Worm (Caenorhabditis elegans) whole organism, late embryonic: Measurements from ENCODE around the gene C42D4.13.

ENCODE experiments used
- C38D4.7 ChIP-seq: fragments of 200-800 bp; sonication (Bioruptor generic); optimal IDR thresholded peaks from 2 replicates; lab custom pipeline; 2018; ENCODE audit warnings: mild to moderate bottlenecking, missing genetic modification characterization, moderate library complexity, missing compliant biosample characterization
- ceh-14 ChIP-seq: sonication (generic microtip); optimal IDR thresholded peaks from 2 replicates; lab custom pipeline; 2016; ENCODE audit warnings: missing genotype, missing genetic modification characterization, missing compliant biosample characterization
- ceh-24 ChIP-seq: sonication (generic microtip); optimal IDR thresholded peaks from 2 replicates; lab custom pipeline; 2016; ENCODE audit warnings: mild to moderate bottlenecking, missing genetic modification characterization, missing compliant biosample characterization
- ceh-30 ChIP-seq: fragments of 150-350 bp; optimal IDR thresholded peaks from 2 replicates; lab custom pipeline; 2014; ENCODE audit warnings: missing biosample characterization, missing genetic modification characterization
- ceh-34 ChIP-seq: sonication (generic microtip); optimal IDR thresholded peaks from 2 replicates; lab custom pipeline; 2016; ENCODE audit warnings: mild to moderate bottlenecking, missing genetic modification characterization, missing compliant biosample characterization
- ceh-48 ChIP-seq: sonication (generic microtip); optimal IDR thresholded peaks from 2 replicates; lab custom pipeline; 2016; ENCODE audit warnings: missing genetic modification characterization, inconsistent platforms, missing compliant biosample characterization
- ceh-6 ChIP-seq: fragments of 200-800 bp; sonication (Bioruptor generic); optimal IDR thresholded peaks from 2 replicates; lab custom pipeline; 2018; ENCODE audit warnings: mild to moderate bottlenecking, missing genetic modification characterization, missing compliant biosample characterization
- ceh-9 ChIP-seq: sonication (generic microtip); optimal IDR thresholded peaks from 2 replicates; lab custom pipeline; 2016; ENCODE audit warnings: mild to moderate bottlenecking, missing genetic modification characterization, inconsistent platforms, missing compliant biosample characterization
- che-1 ChIP-seq: sonication (generic microtip); optimal IDR thresholded peaks from 2 replicates; lab custom pipeline; 2016; ENCODE audit warnings: mild to moderate bottlenecking, missing genetic modification characterization, missing compliant biosample characterization
- dmd-4 ChIP-seq: sonication (generic microtip); optimal IDR thresholded peaks from 2 replicates; lab custom pipeline; 2016; ENCODE audit warnings: borderline replicate concordance, missing genetic modification characterization, missing compliant biosample characterization
- dve-1 ChIP-seq: sonication (generic microtip); optimal IDR thresholded peaks from 2 replicates; lab custom pipeline; 2017; ENCODE audit warnings: antibody characterized with exemption, mild to moderate bottlenecking, missing genetic modification characterization, missing compliant biosample characterization
- elt-4 ChIP-seq: sonication (generic microtip); optimal IDR thresholded peaks from 2 replicates; lab custom pipeline; 2016; ENCODE audit warnings: missing genetic modification characterization, missing compliant biosample characterization
- ets-4 ChIP-seq: sonication (generic microtip); optimal IDR thresholded peaks from 2 replicates; lab custom pipeline; 2016; ENCODE audit warnings: missing genetic modification characterization, missing compliant biosample characterization
- fax-1 ChIP-seq: sonication (generic microtip); optimal IDR thresholded peaks from 2 replicates; lab custom pipeline; 2016; ENCODE audit warnings: missing genotype, missing genetic modification characterization, missing compliant biosample characterization
- fkh-6 ChIP-seq: sonication (generic microtip); optimal IDR thresholded peaks from 2 replicates; lab custom pipeline; 2016; ENCODE audit warnings: missing genetic modification characterization, missing compliant biosample characterization
- gmeb-2 ChIP-seq: sonication (generic microtip); optimal IDR thresholded peaks from 2 replicates; lab custom pipeline; 2016; ENCODE audit warnings: missing genetic modification characterization, inconsistent platforms, missing compliant biosample characterization
- hlh-15 ChIP-seq: sonication (generic microtip); optimal IDR thresholded peaks from 2 replicates; lab custom pipeline; 2016; ENCODE audit warnings: missing genetic modification characterization, missing compliant biosample characterization
- hlh-6 ChIP-seq: sonication (generic microtip); optimal IDR thresholded peaks from 2 replicates; lab custom pipeline; 2016; ENCODE audit warnings: missing genotype, missing genetic modification characterization, missing compliant biosample characterization
- nfya-1 ChIP-seq: sonication (generic microtip); optimal IDR thresholded peaks from 2 replicates; lab custom pipeline; 2017; ENCODE audit warnings: missing genetic modification characterization, mild to moderate bottlenecking, missing compliant biosample characterization, antibody characterized with exemption, moderate library complexity
- nhr-11 ChIP-seq: fragments of 150-350 bp; optimal IDR thresholded peaks from 2 replicates; lab custom pipeline; 2014; ENCODE audit warnings: missing biosample characterization, missing genetic modification characterization
- odd-2 ChIP-seq: sonication (generic microtip); optimal IDR thresholded peaks from 2 replicates; lab custom pipeline; 2017; ENCODE audit warnings: antibody characterized with exemption, mild to moderate bottlenecking, missing genetic modification characterization, missing compliant biosample characterization
- pag-3 ChIP-seq: sonication (generic microtip); optimal IDR thresholded peaks from 2 replicates; lab custom pipeline; 2016; ENCODE audit warnings: missing compliant biosample characterization, missing genetic modification characterization, borderline replicate concordance
- pat-9 ChIP-seq: fragments of 200-800 bp; sonication (Bioruptor generic); optimal IDR thresholded peaks from 2 replicates; lab custom pipeline; 2018; ENCODE audit warnings: mild to moderate bottlenecking, missing genetic modification characterization, moderate library complexity, missing compliant biosample characterization
- pax-1 ChIP-seq: fragments of 150-350 bp; optimal IDR thresholded peaks from 2 replicates; lab custom pipeline; 2014; ENCODE audit warnings: missing biosample characterization, missing genetic modification characterization
- pha-2 ChIP-seq: sonication (generic microtip); optimal IDR thresholded peaks from 2 replicates; lab custom pipeline; 2017; ENCODE audit warnings: mild to moderate bottlenecking, missing genetic modification characterization, missing compliant biosample characterization
- pha-4 ChIP-seq: fragments of 150-350 bp; optimal IDR thresholded peaks from 2 replicates; lab custom pipeline; 2018; ENCODE audit warnings: missing biosample characterization, missing genetic modification reagents, missing genetic modification characterization
- pqm-1 ChIP-seq: sonication (generic microtip); optimal IDR thresholded peaks from 2 replicates; lab custom pipeline; 2016; ENCODE audit warnings: missing genetic modification characterization, missing compliant biosample characterization
- sdc-2 ChIP-seq: sonication (generic microtip); optimal IDR thresholded peaks from 2 replicates; lab custom pipeline; 2016; ENCODE audit warnings: missing genotype, missing genetic modification characterization, missing compliant biosample characterization
- sox-2 ChIP-seq: fragments of 200-800 bp; sonication (Bioruptor generic); IDR thresholded peaks from 2 replicates; pipeline ENCODE4 v1.3.6; 2022; ENCODE audit warnings: missing genetic modification reagents, missing genetic modification characterization, missing compliant biosample characterization
- sox-4 ChIP-seq: sonication (generic microtip); optimal IDR thresholded peaks from 2 replicates; lab custom pipeline; 2017; ENCODE audit warnings: mild to moderate bottlenecking, missing genetic modification characterization, inconsistent platforms, missing compliant biosample characterization
- tbx-2 ChIP-seq: sonication (generic microtip); optimal IDR thresholded peaks from 2 replicates; lab custom pipeline; 2016; ENCODE audit warnings: missing genetic modification characterization, missing compliant biosample characterization
- tbx-7 ChIP-seq: sonication (generic microtip); optimal IDR thresholded peaks from 2 replicates; lab custom pipeline; 2016; ENCODE audit warnings: missing genotype, missing genetic modification characterization, missing compliant biosample characterization
- unc-42 ChIP-seq: sonication (generic microtip); optimal IDR thresholded peaks from 2 replicates; lab custom pipeline; 2016; ENCODE audit warnings: missing genotype, missing genetic modification characterization, missing compliant biosample characterization
- unc-55 ChIP-seq: sonication (generic microtip); optimal IDR thresholded peaks from 2 replicates; lab custom pipeline; 2017; ENCODE audit warnings: missing biosample characterization, missing genetic modification reagents, missing genetic modification characterization
- zip-5 ChIP-seq: sonication (generic microtip); optimal IDR thresholded peaks from 2 replicates; lab custom pipeline; 2016; ENCODE audit warnings: missing genetic modification characterization, missing compliant biosample characterization
- ztf-16 ChIP-seq: sonication (generic microtip); optimal IDR thresholded peaks from 2 replicates; lab custom pipeline; 2017; ENCODE audit warnings: missing genetic modification characterization, missing compliant biosample characterization

The C42D4.13 gene

ce11 chrIV:7230198-7230597 is 42.3 kb upstream of the C42D4.13 start, which contains the start of gene cap-1 (continued):
- TF ChIP-seq C38D4.7 (GFP tag; lab: Kevin White, UChicago) (no peak), nfya-1 (tag; lab: Kevin White, UChicago) (peak; percentile 5), dve-1 (tag; lab: Kevin White, UChicago) (no peak), ceh-14 (tag; lab: Kevin White, UChicago) (peak; percentile 62), sdc-2 (tag; lab: Kevin White, UChicago) (no peak), odd-2 (tag; lab: Kevin White, UChicago) (no peak), pat-9 (tag; lab: Kevin White, UChicago) (no peak), ets-4 (tag; lab: Kevin White, UChicago) (peak; percentile 54), ceh-34 (tag; lab: Kevin White, UChicago) (peak; percentile 61), ceh-9 (tag; lab: Kevin White, UChicago) (no peak), zip-5 (peak; percentile 32), hlh-15 (no peak), ceh-48 (tag; lab: Kevin White, UChicago) (peak; percentile 95), fax-1 (peak; percentile 63), pag-3 (tag; lab: Kevin White, UChicago) (no peak), sox-4 (tag; lab: Kevin White, UChicago) (no peak), ceh-30 (no peak), che-1 (tag; lab: Kevin White, UChicago) (no peak), fkh-6 (tag; lab: Kevin White, UChicago) (no peak), tbx-2 (tag; lab: Kevin White, UChicago) (peak; percentile 79), pax-1 (tag; lab: Kevin White, UChicago) (no peak), ceh-24 (tag; lab: Kevin White, UChicago) (no peak), nhr-11 (tag; lab: Kevin White, UChicago) (no peak), pha-4 (no peak), pqm-1 (peak; percentile 2), sox-2 (GFP tag; lab: Robert Waterston, UW) (no peak)

DNA sequence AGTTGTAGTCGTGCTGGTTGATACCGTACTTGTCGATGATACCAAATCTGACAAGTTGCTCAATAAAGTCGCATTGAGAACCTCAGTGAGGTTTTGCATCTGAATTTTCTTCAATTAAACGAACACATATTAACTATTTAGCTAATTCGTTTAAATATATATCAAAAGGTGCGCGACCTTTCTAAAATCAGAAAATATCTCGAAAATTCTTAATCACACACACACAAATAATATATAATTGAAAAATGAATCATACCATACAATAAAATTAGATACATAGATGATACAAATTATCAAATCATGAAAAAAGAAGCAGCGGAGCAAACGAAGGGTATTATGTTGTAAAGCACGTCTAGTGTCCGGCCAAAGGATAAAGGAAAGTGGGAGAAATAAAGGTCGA is 40.3 kb upstream of the C42D4.13 start, which contains the start of gene D2024.5:
Gene D2024.5 (minus strand): TSS at position 101 of the 400 bp plus-strand sequence.
- TF ChIP-seq fax-1 (no peak), nhr-11 (tag; lab: Kevin White, UChicago) (no peak), ceh-34 (tag; lab: Kevin White, UChicago) (no peak)

DNA sequence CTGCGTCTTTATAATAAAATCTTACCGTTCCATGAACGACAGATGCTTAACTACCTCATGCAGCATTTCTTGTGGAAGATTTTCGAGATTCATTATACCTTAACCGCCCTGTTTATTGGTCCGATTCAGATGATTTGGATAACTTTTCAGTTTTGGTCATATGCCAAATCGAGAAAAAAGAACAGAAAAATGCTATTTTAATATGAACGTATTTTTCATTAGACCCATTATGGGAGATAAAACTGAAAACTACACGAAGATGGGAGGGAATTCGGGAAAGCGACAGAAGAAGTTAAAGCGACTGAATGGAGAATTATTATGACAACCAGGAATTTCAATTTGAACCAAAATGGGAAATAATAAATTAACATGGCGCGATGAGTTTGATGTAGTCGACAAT is 39.1 kb upstream of the C42D4.13 start, which contains the start of gene R13A1.10:
Gene R13A1.10 (minus strand): TSS at position 101 of the 400 bp plus-strand sequence.
- TF ChIP-seq gmeb-2 (tag; lab: Kevin White, UChicago), result no peak
- no peak for TF ChIP-seq hlh-6 (tag; lab: Kevin White, UChicago)
- no peak for TF ChIP-seq tbx-7
- TF ChIP-seq ceh-24 (tag; lab: Kevin White, UChicago), result no peak
- TF ChIP-seq ceh-48 (tag; lab: Kevin White, UChicago), result no peak
- no peak for TF ChIP-seq dmd-4 (tag; lab: Kevin White, UChicago)
- TF ChIP-seq unc-55 (GFP tag; lab: Kevin White, UChicago), result no peak
- TF ChIP-seq pax-1 (tag; lab: Kevin White, UChicago), result no peak
- TF ChIP-seq pha-2 (tag; lab: Kevin White, UChicago), result no peak
- TF ChIP-seq elt-4, result no peak

DNA sequence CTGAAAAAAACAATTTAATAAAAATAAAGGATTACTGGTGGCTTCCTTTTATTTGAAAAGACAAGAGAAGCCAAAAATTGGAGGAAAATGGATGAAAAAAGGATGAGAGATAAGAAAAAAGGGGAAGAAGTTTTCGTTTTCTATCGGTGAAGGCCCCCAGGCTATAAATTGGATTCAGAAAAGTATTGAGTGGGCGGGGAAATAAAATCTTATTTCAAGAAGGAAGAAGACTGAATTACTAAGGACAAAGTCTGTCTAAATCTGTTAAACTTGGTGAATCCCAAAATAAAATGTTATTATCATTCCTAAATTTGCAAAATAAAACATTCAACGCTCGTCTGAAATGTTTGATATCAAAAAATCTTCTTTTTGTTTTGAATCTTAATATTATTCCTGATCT is 34.2 kb upstream of the C42D4.13 start:
- TF ChIP-seq pax-1 (tag; lab: Kevin White, UChicago) (no peak), ceh-34 (tag; lab: Kevin White, UChicago) (no peak), unc-42 (tag; lab: Kevin White, UChicago) (peak; percentile 66), ztf-16 (tag; lab: Kevin White, UChicago) (no peak), ceh-6 (GFP tag; lab: Kevin White, UChicago) (no peak)
